Worm (Caenorhabditis elegans) whole organism, late embryonic: Measurements from ENCODE around the gene flp-18.

Experiments used
- ama-1 ChIP-seq: fragments of 150-350 bp; optimal IDR thresholded peaks from 2 replicates; lab custom pipeline; 2014
- ceh-30 ChIP-seq: fragments of 150-350 bp; optimal IDR thresholded peaks from 2 replicates; lab custom pipeline; 2014; ENCODE audit warnings: missing biosample characterization, missing genetic modification characterization
- ceh-34 ChIP-seq: sonication (generic microtip); optimal IDR thresholded peaks from 2 replicates; lab custom pipeline; 2016; ENCODE audit warnings: mild to moderate bottlenecking, missing genetic modification characterization, missing compliant biosample characterization
- dmd-4 ChIP-seq: sonication (generic microtip); optimal IDR thresholded peaks from 2 replicates; lab custom pipeline; 2016; ENCODE audit warnings: borderline replicate concordance, missing genetic modification characterization, missing compliant biosample characterization
- ets-4 ChIP-seq: sonication (generic microtip); optimal IDR thresholded peaks from 2 replicates; lab custom pipeline; 2016; ENCODE audit warnings: missing genetic modification characterization, missing compliant biosample characterization
- fax-1 ChIP-seq: sonication (generic microtip); optimal IDR thresholded peaks from 2 replicates; lab custom pipeline; 2016; ENCODE audit warnings: missing genotype, missing genetic modification characterization, missing compliant biosample characterization
- fkh-10 ChIP-seq: fragments of 150-350 bp; optimal IDR thresholded peaks from 2 replicates; lab custom pipeline; 2014; ENCODE audit warnings: missing biosample characterization, missing genetic modification reagents, missing genetic modification characterization
- hlh-15 ChIP-seq: sonication (generic microtip); optimal IDR thresholded peaks from 2 replicates; lab custom pipeline; 2016; ENCODE audit warnings: missing genetic modification characterization, missing compliant biosample characterization
- hlh-8 ChIP-seq: sonication (generic microtip); optimal IDR thresholded peaks from 2 replicates; lab custom pipeline; 2016; ENCODE audit warnings: missing genotype, missing genetic modification characterization, missing compliant biosample characterization
- lim-6 ChIP-seq: sonication (generic microtip); optimal IDR thresholded peaks from 2 replicates; lab custom pipeline; 2016; ENCODE audit warnings: missing genetic modification characterization, missing compliant biosample characterization
- pha-4 ChIP-seq: fragments of 150-350 bp; optimal IDR thresholded peaks from 2 replicates; lab custom pipeline; 2018; ENCODE audit warnings: missing biosample characterization, missing genetic modification reagents, missing genetic modification characterization
- pqm-1 ChIP-seq: sonication (generic microtip); optimal IDR thresholded peaks from 2 replicates; lab custom pipeline; 2016; ENCODE audit warnings: missing genetic modification characterization, missing compliant biosample characterization

- TF ChIP-seq fkh-10 (GFP tag; lab: Kevin White, UChicago) (no peak), dmd-4 (no peak), ets-4 (no peak), hlh-8 (no peak), pqm-1 (tag; lab: Kevin White, UChicago) (no peak), ama-1 (lab: Kevin White, UChicago) (no peak), lim-6 (tag; lab: Kevin White, UChicago) (no peak), fax-1 (no peak), pha-4 (tag; lab: Kevin White, UChicago) (no peak), ceh-30 (tag; lab: Kevin White, UChicago) (no peak), ceh-34 (tag; lab: Kevin White, UChicago) (no peak), hlh-15 (no peak)
Observed at ce11 chrX:2983996-2984395, 34.4 kb downstream of the flp-18 start, which contains the start of gene osm-5.
